Worm (Caenorhabditis elegans) whole organism, L2 larva: Measurements from ENCODE around the gene ani-1.

Source experiments
- C34F6.9 ChIP-seq: fragments of 150-350 bp; optimal IDR thresholded peaks from 2 replicates; lab custom pipeline; 2014; ENCODE audit warnings: missing biosample characterization, missing genetic modification characterization
- F13H6.1 ChIP-seq: sonication (generic microtip); optimal IDR thresholded peaks from 2 replicates; lab custom pipeline; 2016; ENCODE audit warnings: missing genetic modification characterization, missing compliant biosample characterization
- R02D3.7 ChIP-seq: fragments of 150-350 bp; optimal IDR thresholded peaks from 2 replicates; lab custom pipeline; 2014; ENCODE audit warnings: missing biosample characterization, missing genetic modification characterization
- Y55F3AM.14 ChIP-seq: fragments of 200-800 bp; sonication (Bioruptor generic); optimal IDR thresholded peaks from 2 replicates; lab custom pipeline; 2018; ENCODE audit warnings: mild to moderate bottlenecking, missing genetic modification characterization, missing compliant biosample characterization
- alr-1 ChIP-seq: fragments of 150-350 bp; optimal IDR thresholded peaks from 2 replicates; lab custom pipeline; 2014; ENCODE audit warnings: missing biosample characterization, missing genetic modification characterization
- aly-2 ChIP-seq: fragments of 150-350 bp; optimal IDR thresholded peaks from 2 replicates; lab custom pipeline; 2014; ENCODE audit warnings: missing biosample characterization, missing genetic modification characterization
- ama-1 ChIP-seq: fragments of 150-350 bp; optimal IDR thresholded peaks from 2 replicates; lab custom pipeline; 2018; ENCODE audit warnings: inconsistent platforms
- ceh-16 ChIP-seq: fragments of 150-350 bp; optimal IDR thresholded peaks from 2 replicates; lab custom pipeline; 2014; ENCODE audit warnings: missing biosample characterization, missing genetic modification characterization
- crh-2 ChIP-seq: sonication (generic microtip); optimal IDR thresholded peaks from 2 replicates; lab custom pipeline; 2017; ENCODE audit warnings: missing biosample characterization, missing genetic modification characterization
- dmd-4 ChIP-seq: sonication (generic microtip); optimal IDR thresholded peaks from 2 replicates; lab custom pipeline; 2017; ENCODE audit warnings: missing biosample characterization, missing genetic modification characterization
- egl-27 ChIP-seq: sonication (generic microtip); optimal IDR thresholded peaks from 3 replicates; lab custom pipeline; 2017; ENCODE audit warnings: missing biosample characterization, missing genetic modification reagents, missing genetic modification characterization
- elt-1 ChIP-seq: fragments of 150-350 bp; optimal IDR thresholded peaks from 2 replicates; lab custom pipeline; 2014; ENCODE audit warnings: missing biosample characterization, missing genetic modification characterization
- elt-3 ChIP-seq: sonication (generic microtip); optimal IDR thresholded peaks from 2 replicates; lab custom pipeline; 2017; ENCODE audit warnings: missing biosample characterization, missing genetic modification characterization
- fos-1 ChIP-seq: fragments of 150-350 bp; optimal IDR thresholded peaks from 2 replicates; lab custom pipeline; 2014; ENCODE audit warnings: missing biosample characterization, missing genetic modification characterization
- gmeb-1 ChIP-seq: fragments of 150-350 bp; optimal IDR thresholded peaks from 2 replicates; lab custom pipeline; 2014; ENCODE audit warnings: missing biosample characterization, missing genetic modification characterization
- lin-11 ChIP-seq: fragments of 150-350 bp; sonication (generic microtip); optimal IDR thresholded peaks from 2 replicates; lab custom pipeline; 2014; ENCODE audit warnings: missing biosample characterization, missing genetic modification characterization, inconsistent platforms, mixed read lengths
- lin-13 ChIP-seq: fragments of 150-350 bp; optimal IDR thresholded peaks from 2 replicates; lab custom pipeline; 2014; ENCODE audit warnings: missing biosample characterization, missing genetic modification reagents, missing genetic modification characterization
- lin-39 ChIP-seq: fragments of 150-350 bp; optimal IDR thresholded peaks from 2 replicates; lab custom pipeline; 2014; ENCODE audit warnings: missing biosample characterization, missing genetic modification reagents, missing genetic modification characterization
- lsy-2 ChIP-seq, 2 experiments: fragments of 150-350 bp in 1 of 2; sonication (generic microtip) in 1 of 2; optimal IDR thresholded peaks; 2 replicates each; lab custom pipeline; 2014 to 2017; ENCODE audit warnings: missing biosample characterization in 2 of 2, missing genetic modification characterization in 2 of 2
- mab-5 ChIP-seq: fragments of 150-350 bp; optimal IDR thresholded peaks from 2 replicates; lab custom pipeline; 2014; ENCODE audit warnings: missing biosample characterization, missing genetic modification characterization
- mbf-1 ChIP-seq: sonication (generic microtip); optimal IDR thresholded peaks from 2 replicates; lab custom pipeline; 2017; ENCODE audit warnings: missing biosample characterization, missing genetic modification characterization
- mdl-1 ChIP-seq, 2 experiments: fragments of 150-350 bp in 1 of 2; sonication (generic microtip) in 1 of 2; optimal IDR thresholded peaks; 2 replicates each; lab custom pipeline; 2017; ENCODE audit warnings: missing biosample characterization in 2 of 2, missing genetic modification characterization in 2 of 2
- nhr-10 ChIP-seq: sonication (generic microtip); optimal IDR thresholded peaks from 2 replicates; lab custom pipeline; 2017; ENCODE audit warnings: missing biosample characterization, missing genetic modification characterization
- nhr-11 ChIP-seq: fragments of 150-350 bp; optimal IDR thresholded peaks from 2 replicates; lab custom pipeline; 2014; ENCODE audit warnings: missing biosample characterization, missing genetic modification characterization
- nhr-12 ChIP-seq: fragments of 150-350 bp; optimal IDR thresholded peaks from 2 replicates; lab custom pipeline; 2014; ENCODE audit warnings: missing biosample characterization, missing genetic modification characterization
- nhr-129 ChIP-seq: fragments of 150-350 bp; optimal IDR thresholded peaks from 2 replicates; lab custom pipeline; 2014; ENCODE audit warnings: missing biosample characterization, missing genetic modification characterization
- nhr-21 ChIP-seq: fragments of 150-350 bp; optimal IDR thresholded peaks from 2 replicates; lab custom pipeline; 2014; ENCODE audit warnings: missing biosample characterization, missing genetic modification characterization
- nhr-23 ChIP-seq: fragments of 150-350 bp; optimal IDR thresholded peaks from 2 replicates; lab custom pipeline; 2014; ENCODE audit warnings: missing biosample characterization, missing genetic modification reagents, missing genetic modification characterization
- nhr-237 ChIP-seq: fragments of 150-350 bp; optimal IDR thresholded peaks from 2 replicates; lab custom pipeline; 2014; ENCODE audit warnings: missing biosample characterization, missing genetic modification characterization
- nhr-25 ChIP-seq: fragments of 150-350 bp; sonication (generic microtip); optimal IDR thresholded peaks from 3 replicates; lab custom pipeline; 2014; ENCODE audit warnings: missing biosample characterization, missing genetic modification characterization
- nhr-6 ChIP-seq: fragments of 150-350 bp; optimal IDR thresholded peaks from 2 replicates; lab custom pipeline; 2014; ENCODE audit warnings: missing biosample characterization, missing genetic modification characterization
- nhr-77 ChIP-seq: fragments of 150-350 bp; optimal IDR thresholded peaks from 2 replicates; lab custom pipeline; 2014; ENCODE audit warnings: missing biosample characterization, missing genetic modification characterization
- sem-4 ChIP-seq: fragments of 150-350 bp; optimal IDR thresholded peaks from 2 replicates; lab custom pipeline; 2014; ENCODE audit warnings: missing biosample characterization, missing genetic modification reagents, missing genetic modification characterization
- skn-1 ChIP-seq: sonication (generic microtip); optimal IDR thresholded peaks from 2 replicates; lab custom pipeline; 2017; ENCODE audit warnings: missing biosample characterization, missing genetic modification characterization
- sma-3 ChIP-seq: sonication (generic microtip); optimal IDR thresholded peaks from 2 replicates; lab custom pipeline; 2016; ENCODE audit warnings: missing genetic modification reagents, missing genetic modification characterization, missing compliant biosample characterization
- sma-9 ChIP-seq, 2 experiments: fragments of 150-350 bp in 1 of 2; sonication (generic microtip) in 1 of 2; optimal IDR thresholded peaks; 2 replicates each; lab custom pipeline; 2014 to 2016; ENCODE audit warnings: missing genetic modification characterization in 2 of 2, mild to moderate bottlenecking in 1 of 2, missing biosample characterization in 1 of 2, missing compliant biosample characterization in 1 of 2, missing genetic modification reagents in 1 of 2, moderate library complexity in 1 of 2
- snpc-4 ChIP-seq: fragments of 150-350 bp; optimal IDR thresholded peaks from 2 replicates; lab custom pipeline; 2014; ENCODE audit warnings: missing biosample characterization, missing genetic modification characterization
- unc-39 ChIP-seq: fragments of 150-350 bp; optimal IDR thresholded peaks from 2 replicates; lab custom pipeline; 2014; ENCODE audit warnings: missing biosample characterization, missing genetic modification characterization
- unc-55 ChIP-seq: fragments of 150-350 bp; sonication (generic microtip); optimal IDR thresholded peaks from 3 replicates; lab custom pipeline; 2014; ENCODE audit warnings: missing biosample characterization, missing genetic modification reagents, missing genetic modification characterization
- unc-62 ChIP-seq: fragments of 150-350 bp; optimal IDR thresholded peaks from 2 replicates; lab custom pipeline; 2014; ENCODE audit warnings: missing biosample characterization, missing genetic modification reagents, missing genetic modification characterization
- zag-1 ChIP-seq: fragments of 150-350 bp; optimal IDR thresholded peaks from 2 replicates; lab custom pipeline; 2014; ENCODE audit warnings: missing biosample characterization, missing genetic modification characterization
- ztf-11 ChIP-seq: sonication (generic microtip); optimal IDR thresholded peaks from 2 replicates; lab custom pipeline; 2017; ENCODE audit warnings: missing biosample characterization, missing genetic modification characterization
- ztf-4 ChIP-seq: fragments of 150-350 bp; optimal IDR thresholded peaks from 2 replicates; lab custom pipeline; 2014; ENCODE audit warnings: missing biosample characterization, missing genetic modification characterization

Gene ani-1

DNA sequence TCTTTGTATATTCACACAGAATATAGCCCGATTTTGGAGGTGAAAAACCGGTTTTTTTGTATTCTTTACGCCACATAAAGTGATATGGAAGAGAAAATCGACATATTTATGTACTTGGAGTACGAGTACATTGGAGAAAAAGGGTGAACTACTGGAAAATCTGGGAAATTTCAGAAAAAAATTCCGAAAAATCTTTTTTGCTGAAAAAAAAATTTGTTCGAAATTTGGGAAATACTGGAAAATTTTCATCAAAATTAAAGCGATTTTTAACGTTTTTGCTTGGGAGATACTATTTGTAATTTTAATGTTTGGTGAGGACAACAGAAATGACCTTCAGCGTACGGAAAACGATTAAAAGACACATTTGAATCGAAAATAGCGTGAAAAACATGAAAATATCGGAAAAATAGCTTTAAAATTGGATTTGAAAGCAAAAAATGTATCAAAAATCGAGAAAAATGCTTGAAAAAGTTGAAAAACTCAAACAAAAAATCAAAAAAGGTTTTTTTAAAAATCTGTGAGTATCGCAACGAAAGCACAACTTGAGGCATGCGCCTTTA is 27.2 kb downstream of the ani-1 start:
- no peak for TF ChIP-seq egl-27 (tag; lab: Kevin White, UChicago)
- TF ChIP-seq elt-3 (tag; lab: Kevin White, UChicago) = no peak
- TF ChIP-seq R02D3.7 = no peak
- no peak for TF ChIP-seq dmd-4 (tag; lab: Kevin White, UChicago)
- TF ChIP-seq unc-62 (GFP tag; lab: Kevin White, UChicago) = no peak
- no peak for TF ChIP-seq lin-39 (tag; lab: Kevin White, UChicago)
- no peak for TF ChIP-seq mbf-1 (tag; lab: Kevin White, UChicago)
- no peak for TF ChIP-seq zag-1
- no peak for TF ChIP-seq nhr-77
- TF ChIP-seq nhr-12 (tag; lab: Kevin White, UChicago) = peak; percentile 81
- peak; percentile 17 for TF ChIP-seq mab-5
- no peak for TF ChIP-seq Y55F3AM.14
- peak; percentile 52 for TF ChIP-seq nhr-25 (tag; lab: Kevin White, UChicago)
- TF ChIP-seq snpc-4 (tag; lab: Kevin White, UChicago) = no peak
- TF ChIP-seq nhr-10 = no peak
- TF ChIP-seq sem-4 (tag; lab: Kevin White, UChicago) = no peak

DNA sequence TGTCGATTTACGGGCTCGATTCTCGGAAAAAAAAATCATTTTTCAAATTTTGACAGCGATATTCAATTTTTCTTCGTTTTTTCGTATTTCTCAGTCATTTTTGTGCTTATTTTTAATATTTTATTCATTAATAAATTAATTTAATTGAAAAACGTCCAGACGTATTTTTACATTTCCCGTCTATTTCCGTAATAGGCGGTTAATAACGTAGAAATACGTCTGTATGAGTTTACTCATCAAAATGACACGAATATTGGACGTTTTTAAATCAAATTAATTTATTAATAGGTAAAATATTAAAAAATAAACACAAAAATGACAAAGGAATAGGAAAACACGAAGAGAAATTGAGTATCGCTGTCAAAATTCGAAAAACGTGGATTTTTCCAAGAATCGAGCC is 28.5 kb downstream of the ani-1 start:
- peak; percentile 94 for TF ChIP-seq nhr-25 (tag; lab: Kevin White, UChicago)
- no peak for TF ChIP-seq alr-1

DNA sequence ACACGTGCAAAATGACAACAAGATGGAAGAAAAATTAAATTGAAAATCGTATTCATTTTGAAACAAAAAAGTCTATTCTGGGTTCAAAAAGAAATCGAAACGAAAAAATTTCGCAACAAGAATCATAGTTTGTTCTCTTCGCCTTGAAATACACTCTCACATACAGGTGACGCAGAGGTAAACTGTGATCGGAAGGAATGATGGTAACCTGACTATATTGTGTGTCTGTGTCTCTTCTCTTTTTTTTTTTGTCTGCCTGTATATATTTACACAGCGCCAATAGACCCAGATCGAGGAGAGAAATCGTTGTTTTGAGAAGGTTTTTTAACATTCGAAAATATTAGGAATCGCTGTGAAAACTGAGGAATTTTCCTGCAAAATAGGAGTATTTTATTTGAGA is 29.1 kb downstream of the ani-1 start:
- TF ChIP-seq elt-3 (tag; lab: Kevin White, UChicago) = no peak
- TF ChIP-seq mdl-1 (tag; optimal IDR thresholded peaks at IDR 0.05; lab: Kevin White, UChicago) = no peak
- TF ChIP-seq mab-5 = no peak
- no peak for TF ChIP-seq lin-39 (tag; lab: Kevin White, UChicago)
- no peak for TF ChIP-seq elt-1
- no peak for TF ChIP-seq ceh-16 (tag; lab: Kevin White, UChicago)
- TF ChIP-seq nhr-237 (tag; lab: Kevin White, UChicago) = no peak
- no peak for TF ChIP-seq unc-39 (tag; lab: Kevin White, UChicago)
- TF ChIP-seq lin-13 = no peak
- no peak for TF ChIP-seq unc-62 (GFP tag; lab: Kevin White, UChicago)
- peak; percentile 76 for TF ChIP-seq nhr-129 (tag; lab: Kevin White, UChicago)
- TF ChIP-seq C34F6.9 = peak; percentile 12
- TF ChIP-seq lsy-2 (tag; optimal IDR thresholded peaks at IDR 0.05; lab: Kevin White, UChicago) = no peak
- no peak for TF ChIP-seq R02D3.7
- no peak for TF ChIP-seq unc-55 (GFP tag; lab: Kevin White, UChicago)
- TF ChIP-seq F13H6.1 (tag; lab: Kevin White, UChicago) = peak; percentile 45
- no peak for TF ChIP-seq lin-11 (tag; lab: Kevin White, UChicago)
- no peak for TF ChIP-seq nhr-6 (tag; lab: Kevin White, UChicago)
- no peak for TF ChIP-seq nhr-12 (tag; lab: Kevin White, UChicago)
- peak; percentile 97 for TF ChIP-seq fos-1 (tag; lab: Kevin White, UChicago)
- no peak for TF ChIP-seq aly-2 (tag; lab: Kevin White, UChicago)
- TF ChIP-seq egl-27 (tag; lab: Kevin White, UChicago) = no peak
- TF ChIP-seq gmeb-1 = peak; percentile 31
- TF ChIP-seq nhr-11 (tag; lab: Kevin White, UChicago) = no peak
- no peak for TF ChIP-seq mbf-1 (tag; lab: Kevin White, UChicago)
- no peak for TF ChIP-seq ztf-4 (tag; lab: Kevin White, UChicago)
- no peak for TF ChIP-seq nhr-25 (tag; lab: Kevin White, UChicago)
- no peak for TF ChIP-seq Y55F3AM.14
- TF ChIP-seq sma-3 (GFP tag; lab: Kevin White, UChicago) = no peak
- TF ChIP-seq skn-1 = no peak
- no peak for TF ChIP-seq crh-2 (tag; lab: Kevin White, UChicago)
- TF ChIP-seq ama-1 = no peak

DNA sequence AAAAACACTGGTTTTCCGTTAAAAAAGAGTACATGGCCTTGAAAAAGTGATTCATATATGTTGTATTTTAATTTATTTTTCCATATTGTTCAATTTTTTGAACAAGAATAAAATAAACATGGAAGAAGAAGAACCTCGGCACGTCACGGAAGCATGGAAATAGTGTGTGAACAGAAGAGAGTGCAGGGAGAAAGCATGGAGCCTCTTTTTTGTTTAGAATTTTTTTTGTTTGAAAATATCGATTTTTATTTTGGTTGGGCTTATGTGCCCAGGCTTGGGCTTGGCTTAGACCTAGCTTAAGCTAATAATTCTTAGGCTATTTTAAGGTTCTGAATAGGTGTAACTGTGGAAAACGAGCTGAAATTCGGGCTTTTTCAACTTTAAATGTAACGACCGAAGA is 31.5 kb downstream of the ani-1 start, which contains the start of gene tat-1:
Gene tat-1, minus strand, starts transcription at position 11 of the 400 bp plus-strand sequence.
- TF ChIP-seq ztf-11 (tag; lab: Kevin White, UChicago) = no peak
- no peak for TF ChIP-seq nhr-237 (tag; lab: Kevin White, UChicago)
- no peak for TF ChIP-seq sma-3 (GFP tag; lab: Kevin White, UChicago)
- TF ChIP-seq unc-55 (GFP tag; lab: Kevin White, UChicago) = peak; percentile 42
- no peak for TF ChIP-seq nhr-12 (tag; lab: Kevin White, UChicago)
- no peak for TF ChIP-seq crh-2 (tag; lab: Kevin White, UChicago)
- TF ChIP-seq mab-5 = no peak
- no peak for TF ChIP-seq ztf-4 (tag; lab: Kevin White, UChicago)
- peak; percentile 2 for TF ChIP-seq C34F6.9
- no peak for TF ChIP-seq nhr-10
- no peak for TF ChIP-seq skn-1
- no peak for TF ChIP-seq R02D3.7
- TF ChIP-seq nhr-11 (tag; lab: Kevin White, UChicago) = no peak
- no peak for TF ChIP-seq sma-9 (GFP tag; optimal IDR thresholded peaks at IDR 0.05; lab: Kevin White, UChicago)
- no peak for TF ChIP-seq sma-9 (tag; optimal IDR thresholded peaks at IDR 0.05; lab: Kevin White, UChicago)
- no peak for TF ChIP-seq nhr-23 (tag; lab: Kevin White, UChicago)
- no peak for TF ChIP-seq nhr-21 (tag; lab: Kevin White, UChicago)
